Fruit fly (Drosophila melanogaster): ENCODE data around the gene osa.
A peak's percentile ranks its signal among the peaks of the same experiment; 100 is the strongest.

The osa gene

dm6 chr3R:17682244-17682773 lies 35.8 kb downstream of the osa start, which contains the start of the genes alt and CG7655 (continued):
- peak; percentile 31 for TF ChIP-seq Dad (GFP tag; optimal IDR thresholded peaks at IDR 0.05)
- TF ChIP-seq slou (GFP tag; optimal IDR thresholded peaks at IDR 0.05) = no peak
- peak; percentile 75 for TF ChIP-seq Ets65A (GFP tag)
- TF ChIP-seq schlank (tag; optimal IDR thresholded peaks at IDR 0.05) = no peak
- TF ChIP-seq grau (tag; optimal IDR thresholded peaks at IDR 0.05) = peak; percentile 29
- TF ChIP-seq CG15696 (tag; optimal IDR thresholded peaks at IDR 0.05) = no peak
- peak; percentile 1 for TF ChIP-seq da (GFP tag; optimal IDR thresholded peaks at IDR 0.05)
- TF ChIP-seq bbx (GFP tag; IDR thresholded peaks at IDR 0.05; ENCODE audit: partially characterized antibody) = no peak
- TF ChIP-seq MBD-R2 (GFP tag; IDR thresholded peaks at IDR 0.05) = no peak
- TF ChIP-seq luna (GFP tag; optimal IDR thresholded peaks at IDR 0.05) = peak; percentile 53
- no peak for TF ChIP-seq CG3407 (GFP tag; optimal IDR thresholded peaks at IDR 0.05)
- TF ChIP-seq gsb (GFP tag; IDR thresholded peaks at IDR 0.05) = no peak
- TF ChIP-seq fd64A (GFP tag; optimal IDR thresholded peaks at IDR 0.05) = no peak
- TF ChIP-seq Dek (tag; optimal IDR thresholded peaks at IDR 0.05) = peak; percentile 54
- peak; percentile 44 for TF ChIP-seq pho (GFP tag; optimal IDR thresholded peaks at IDR 0.05)
- TF ChIP-seq CG10267 (tag; optimal IDR thresholded peaks at IDR 0.05) = peak; percentile 62
- no peak for TF ChIP-seq org-1 (GFP tag; optimal IDR thresholded peaks at IDR 0.05)
- TF ChIP-seq Sry-δ (GFP tag; optimal IDR thresholded peaks at IDR 0.05) = peak; percentile 74
- no peak for TF ChIP-seq CG31441 (GFP tag; IDR thresholded peaks at IDR 0.05)
- no peak for TF ChIP-seq CG11085 (GFP tag; IDR thresholded peaks at IDR 0.05)
- TF ChIP-seq CG6854 (GFP tag; optimal IDR thresholded peaks at IDR 0.05) = no peak
- peak; percentile 72 for TF ChIP-seq CG15601 (tag; optimal IDR thresholded peaks at IDR 0.05)
- TF ChIP-seq tx (GFP tag; optimal IDR thresholded peaks at IDR 0.05) = no peak
- no peak for TF ChIP-seq cwo (GFP tag; optimal IDR thresholded peaks at IDR 0.05)
- TF ChIP-seq psq (GFP tag; optimal IDR thresholded peaks at IDR 0.05) = peak; percentile 41
- no peak for TF ChIP-seq CG13296 (GFP tag; optimal IDR thresholded peaks at IDR 0.05)
- no peak for TF ChIP-seq CG1832 (GFP tag; optimal IDR thresholded peaks at IDR 0.05)
- no peak for TF ChIP-seq CG3281 (GFP tag; optimal IDR thresholded peaks at IDR 0.05)
- no peak for TF ChIP-seq Atf6 (GFP tag; IDR thresholded peaks at IDR 0.05)
- TF ChIP-seq NC2β (GFP tag; optimal IDR thresholded peaks at IDR 0.05) = peak; percentile 64
- peak; percentile 100 for TF ChIP-seq CG9797 (GFP tag; optimal IDR thresholded peaks at IDR 0.05)
- no peak for TF ChIP-seq NK7.1 (GFP tag; optimal IDR thresholded peaks at IDR 0.05)
- TF ChIP-seq Drgx (GFP tag; IDR thresholded peaks at IDR 0.05) = no peak
- TF ChIP-seq Hsf (GFP tag; optimal IDR thresholded peaks at IDR 0.05) = no peak
- peak; percentile 24 for TF ChIP-seq CG9609 (GFP tag; optimal IDR thresholded peaks at IDR 0.05)
- no peak for TF ChIP-seq MTF-1 (GFP tag; optimal IDR thresholded peaks at IDR 0.05; ENCODE audit: borderline replicate concordance)
- no peak for TF ChIP-seq CG32767 (GFP tag; IDR thresholded peaks at IDR 0.05)
- TF ChIP-seq CG1792 (GFP tag; optimal IDR thresholded peaks at IDR 0.05) = peak; percentile 15
- TF ChIP-seq Awh (GFP tag; IDR thresholded peaks at IDR 0.05) = no peak
- TF ChIP-seq CG33557 (GFP tag; optimal IDR thresholded peaks at IDR 0.05) = peak; percentile 10
- peak; percentile 46 for TF ChIP-seq CG13624 (GFP tag; optimal IDR thresholded peaks at IDR 0.05)
- TF ChIP-seq E2f1 (GFP tag; IDR thresholded peaks at IDR 0.05) = no peak
- peak; percentile 88 for TF ChIP-seq Atf3 (GFP tag; optimal IDR thresholded peaks at IDR 0.05)
- TF ChIP-seq CG4730 (GFP tag; IDR thresholded peaks at IDR 0.05) = no peak
- TF ChIP-seq CG13424 (tag; optimal IDR thresholded peaks at IDR 0.05) = peak; percentile 45
- TF ChIP-seq CkIIα-i1 (GFP tag; IDR thresholded peaks at IDR 0.05) = no peak
- no peak for TF ChIP-seq disco-r (GFP tag; optimal IDR thresholded peaks at IDR 0.05)
- no peak for TF ChIP-seq h (optimal IDR thresholded peaks at IDR 0.05)
- no peak for TF ChIP-seq Hmx (GFP tag; optimal IDR thresholded peaks at IDR 0.05)
- TF ChIP-seq crol (GFP tag; IDR thresholded peaks at IDR 0.05) = no peak
- peak; percentile 14 for TF ChIP-seq tap (tag; optimal IDR thresholded peaks at IDR 0.05)
- no peak for TF ChIP-seq dati (GFP tag; IDR thresholded peaks at IDR 0.05)
- no peak for TF ChIP-seq unpg (GFP tag; optimal IDR thresholded peaks at IDR 0.05)
